Worm (Caenorhabditis elegans): Measurements from ENCODE around the gene F39C12.1.

F39C12.1 gene

ce11 chrX:4881310-4881709 is 28.3 kb upstream of the F39C12.1 start:
- TF ChIP-seq tag-97 (GFP tag; IDR thresholded peaks at IDR 0.05) = no peak
- TF ChIP-seq daf-19 (GFP tag; conservative IDR thresholded peaks at IDR 0.05) = peak; percentile 50; the same call in 1 of the 2 replicates
- 0 out of 2 replicates have a peak, but pooled peaks have one; percentile 35 for TF ChIP-seq egl-43 (GFP tag; IDR thresholded peaks at IDR 0.05)
- TF ChIP-seq ces-1 (GFP tag; optimal IDR thresholded peaks at IDR 0.05) = no peak
- TF ChIP-seq aha-1 (tag) = peak; percentile 53
- no peak for TF ChIP-seq pha-4 (GFP tag; IDR thresholded peaks at IDR 0.05)
- TF ChIP-seq pha-4 (tag; optimal IDR thresholded peaks at IDR 0.05) = no peak
- TF ChIP-seq attf-4 (tag; optimal IDR thresholded peaks at IDR 0.05) = no peak
- no peak for TF ChIP-seq spr-3 (GFP tag; optimal IDR thresholded peaks at IDR 0.05)
- TF ChIP-seq nhr-41 (GFP tag; IDR thresholded peaks at IDR 0.05) = no peak
- TF ChIP-seq ztf-11 (tag; optimal IDR thresholded peaks at IDR 0.05) = no peak

DNA sequence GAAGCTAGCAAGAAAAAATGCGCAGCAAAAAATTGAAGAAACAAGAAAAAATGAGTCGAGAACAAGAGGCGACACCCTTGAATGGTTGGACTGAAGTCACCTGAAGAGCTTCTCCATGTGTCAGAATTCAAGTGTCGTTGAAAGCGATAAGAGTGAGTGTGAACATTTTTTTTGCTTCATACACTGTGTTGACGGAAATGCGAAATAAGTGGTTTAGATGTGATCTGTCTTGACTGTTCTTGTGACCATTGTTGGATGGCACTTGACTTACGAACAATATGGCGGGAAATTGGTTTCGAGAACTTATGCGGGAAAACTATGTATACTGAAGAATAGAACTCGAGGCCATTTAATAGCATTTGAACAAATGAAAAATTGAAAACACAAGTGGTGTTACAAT is 27.0 kb upstream of the F39C12.1 start:
- TF ChIP-seq Y5F2A.4 (GFP tag; optimal IDR thresholded peaks at IDR 0.05) (no peak), mxl-3 (GFP tag; optimal IDR thresholded peaks at IDR 0.05) (no peak), lin-13 (GFP tag; optimal IDR thresholded peaks at IDR 0.05) (no peak), hlh-30 (tag; optimal IDR thresholded peaks at IDR 0.05; ENCODE audit: insufficient read depth) (peak; percentile 46), fos-1 (tag; optimal IDR thresholded peaks at IDR 0.05) (no peak), zfp-2 (tag; optimal IDR thresholded peaks at IDR 0.05) (no peak), jun-1 (tag; optimal IDR thresholded peaks at IDR 0.05) (no peak), unc-62 (GFP tag; optimal IDR thresholded peaks at IDR 0.05 in 1 of 2) (peak in 1 of 2 experiments; percentile 81), unc-62 (tag; optimal IDR thresholded peaks at IDR 0.05) (no peak)

DNA sequence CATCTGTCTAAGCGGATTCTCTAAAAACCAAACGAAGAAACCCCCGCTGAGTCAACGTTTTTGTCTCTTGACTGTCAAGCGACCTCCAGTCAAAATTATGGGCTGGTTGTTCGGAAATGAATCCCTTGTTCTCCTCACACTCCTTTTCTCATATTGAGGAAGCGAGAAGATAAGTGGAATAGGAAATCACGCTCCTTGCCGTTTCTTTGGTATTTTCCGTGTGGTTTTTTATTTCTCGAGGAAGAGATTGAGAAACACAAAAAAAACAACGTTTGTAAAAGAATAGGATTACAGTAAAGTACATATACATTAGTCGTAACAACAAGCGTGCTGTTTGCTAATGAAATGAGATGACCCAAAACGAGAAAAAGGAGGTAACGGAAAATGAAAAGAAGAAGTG is 23.9 kb upstream of the F39C12.1 start, which contains the start of gene tsp-14:
Gene tsp-14 (minus strand): TSS at position 62 of the 400 bp plus-strand sequence.
- TF ChIP-seq zip-2 (tag; optimal IDR thresholded peaks at IDR 0.05) = no peak
- TF ChIP-seq pqm-1 (tag; optimal IDR thresholded peaks at IDR 0.05) = no peak
- peak; percentile 10 for TF ChIP-seq nhr-28 (tag; optimal IDR thresholded peaks at IDR 0.05)

ce11 chrX:4875296-4875695 is 22.3 kb upstream of the F39C12.1 start:
- TF ChIP-seq lin-29 (GFP tag; IDR thresholded peaks at IDR 0.05) = no peak
- no peak for TF ChIP-seq unc-130 (GFP tag; optimal IDR thresholded peaks at IDR 0.05)
- TF ChIP-seq saeg-2 (GFP tag; IDR thresholded peaks at IDR 0.05) = no peak
- TF ChIP-seq tag-97 (GFP tag; IDR thresholded peaks at IDR 0.05) = no peak
- no peak for TF ChIP-seq D1046.2 (GFP tag; IDR thresholded peaks at IDR 0.05)
- TF ChIP-seq arid-1 (GFP tag; conservative IDR thresholded peaks at IDR 0.05) = no peak
- TF ChIP-seq dpl-1 (GFP tag; optimal IDR thresholded peaks at IDR 0.05) = no peak
- no peak for TF ChIP-seq snpc-4 (tag; optimal IDR thresholded peaks at IDR 0.05)
- TF ChIP-seq daf-19 (GFP tag; conservative IDR thresholded peaks at IDR 0.05) = no peak
- no peak for TF ChIP-seq aha-1 (tag)

ce11 chrX:4872758-4873157 is 19.8 kb upstream of the F39C12.1 start:
- TF ChIP-seq mes-2 (tag; optimal IDR thresholded peaks at IDR 0.05; ENCODE audit: poor library complexity, severe bottlenecking) (no peak), hlh-30 (tag; optimal IDR thresholded peaks at IDR 0.05; ENCODE audit: insufficient read depth) (peak; percentile 12), Y5F2A.4 (GFP tag; optimal IDR thresholded peaks at IDR 0.05) (no peak), nhr-41 (GFP tag; IDR thresholded peaks at IDR 0.05) (no peak), pha-4 (GFP tag; IDR thresholded peaks at IDR 0.05) (no peak), pha-4 (tag; optimal IDR thresholded peaks at IDR 0.05) (no peak), mep-1 (tag; optimal IDR thresholded peaks at IDR 0.05) (peak; percentile 18), unc-39 (tag; optimal IDR thresholded peaks at IDR 0.05) (no peak), unc-62 (GFP tag; optimal IDR thresholded peaks at IDR 0.05 in 1 of 2) (peak in 1 of 2 experiments; percentile 95), unc-62 (tag; optimal IDR thresholded peaks at IDR 0.05) (no peak)

DNA sequence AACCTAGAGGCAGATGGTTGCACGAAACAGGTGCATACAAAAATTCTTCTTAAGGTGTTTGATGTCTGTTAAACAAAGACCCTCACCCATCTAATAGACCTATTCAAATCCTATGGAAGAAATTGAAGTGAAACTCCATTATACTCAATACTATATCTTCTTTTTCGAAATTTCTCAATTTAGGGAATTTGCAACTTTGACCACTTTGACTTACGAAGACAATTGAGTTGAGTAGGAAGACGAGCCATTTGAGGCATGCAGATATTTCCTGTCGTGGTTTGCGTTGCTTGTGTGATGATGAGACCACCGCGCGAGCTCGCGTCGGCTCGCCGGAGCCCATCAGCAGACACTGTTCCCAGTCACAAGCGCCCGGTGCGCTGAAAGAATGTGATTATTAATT is 17.7 kb upstream of the F39C12.1 start:
- TF ChIP-seq Y105C5A.15 (GFP tag; IDR thresholded peaks at IDR 0.05) (no peak), nhr-77 (tag; optimal IDR thresholded peaks at IDR 0.05) (no peak), ztf-7 (tag; optimal IDR thresholded peaks at IDR 0.05) (no peak), nhr-237 (tag; optimal IDR thresholded peaks at IDR 0.05) (no peak), nhr-10 (tag; optimal IDR thresholded peaks at IDR 0.05) (no peak), ceh-28 (tag; optimal IDR thresholded peaks at IDR 0.05) (no peak), unc-62 (GFP tag; optimal IDR thresholded peaks at IDR 0.05 in 1 of 2) (no peak), unc-62 (tag; optimal IDR thresholded peaks at IDR 0.05) (no peak), daf-12 (tag; optimal IDR thresholded peaks at IDR 0.05) (no peak), ceh-44 (GFP tag; IDR thresholded peaks at IDR 0.05) (no peak), F37D6.2 (tag; optimal IDR thresholded peaks at IDR 0.05) (no peak), nhr-76 (tag; optimal IDR thresholded peaks at IDR 0.05) (no peak), nhr-6 (tag; optimal IDR thresholded peaks at IDR 0.05) (no peak), nhr-28 (tag; optimal IDR thresholded peaks at IDR 0.05) (no peak), saeg-2 (GFP tag; IDR thresholded peaks at IDR 0.05) (no peak), vab-7 (GFP tag; IDR thresholded peaks at IDR 0.05) (no peak)

All from whole organism, L4 larva.